Fruit fly (Drosophila melanogaster): ENCODE data around the gene CG17261.

dm6 chr2L:3012780-3013179 lies 29.6 kb upstream of the CG17261 start:
- no peak for TF ChIP-seq CG9705 (GFP tag; optimal IDR thresholded peaks at IDR 0.05)
- no peak for TF ChIP-seq psq (GFP tag; optimal IDR thresholded peaks at IDR 0.05)
- no peak for TF ChIP-seq sage (GFP tag; optimal IDR thresholded peaks at IDR 0.05)
- TF ChIP-seq usp (GFP tag; optimal IDR thresholded peaks at IDR 0.05), result no peak
- TF ChIP-seq dmrt93B (GFP tag; optimal IDR thresholded peaks at IDR 0.05), result no peak
- no peak for TF ChIP-seq brk (GFP tag; optimal IDR thresholded peaks at IDR 0.05)
- peak; percentile 49 for TF ChIP-seq h (GFP tag; optimal IDR thresholded peaks at IDR 0.05)
- TF ChIP-seq Dif (GFP tag; optimal IDR thresholded peaks at IDR 0.05; ENCODE audit: partially characterized antibody), result no peak
